Fruit fly (Drosophila melanogaster) whole organism, pupa: Measurements from ENCODE around the gene CG34273.

ENCODE experiments used
- CG12605 ChIP-seq: fragments of 200-800 bp; sonication (Bioruptor generic); IDR thresholded peaks from 2 replicates; pipeline ENCODE4 v1.3.6; 2022; ENCODE audit warnings: missing biosample characterization, missing genetic modification characterization
- CG13204 ChIP-seq: fragments of 200-800 bp; sonication (Bioruptor generic); optimal IDR thresholded peaks from 2 replicates; lab custom pipeline; 2018; ENCODE audit warnings: missing biosample characterization, mild to moderate bottlenecking, missing genetic modification characterization, moderate library complexity

- no peak for TF ChIP-seq CG13204 (GFP tag; lab: Kevin White, UChicago)
- TF ChIP-seq CG12605 (GFP tag; lab: Robert Waterston, UW): no peak
Measured at dm6 chr3R:14467231-14467846, 49.5 kb upstream of the CG34273 start.
